Fruit fly (Drosophila melanogaster): Measurements from ENCODE around the gene mtrm.

DNA sequence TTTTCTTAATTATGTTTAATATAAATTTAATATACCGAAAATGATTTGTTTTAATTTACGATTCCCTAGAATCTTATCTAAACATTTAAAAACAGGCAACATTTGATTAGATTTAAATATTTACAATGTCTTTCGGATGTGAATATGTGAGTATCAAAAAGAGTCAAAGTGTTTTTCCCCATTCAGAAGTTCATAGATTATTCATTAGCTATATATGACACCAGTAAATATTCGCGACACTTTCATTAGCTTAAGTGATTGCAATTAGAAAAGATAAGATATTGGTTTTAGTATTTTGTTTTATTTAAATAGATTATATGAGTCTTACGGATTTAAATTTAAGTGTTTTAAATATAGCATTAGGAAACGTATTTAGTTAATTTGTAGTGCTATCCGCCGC, 18.7 kb upstream of the mtrm start:
- TF ChIP-seq CG16779 (tag; optimal IDR thresholded peaks at IDR 0.05) (no peak), salr (GFP tag; optimal IDR thresholded peaks at IDR 0.05) (no peak), svp (GFP tag) (no peak), OdsH (GFP tag; optimal IDR thresholded peaks at IDR 0.05) (no peak), fkh (GFP tag; optimal IDR thresholded peaks at IDR 0.05) (no peak), CG3919 (GFP tag; optimal IDR thresholded peaks at IDR 0.05) (no peak)
